Fruit fly (Drosophila melanogaster) Kc167 (cell line): ENCODE measurements around the gene CG14036.

ENCODE experiments used
- Myc ChIP-seq: fragments of >200 bp; optimal IDR thresholded peaks from 2 replicates; lab custom pipeline; 2017; ENCODE audit warnings: missing external identifiers
- Sin3A ChIP-seq: fragments of >200 bp; optimal IDR thresholded peaks from 2 replicates; lab custom pipeline; 2018; ENCODE audit warnings: missing external identifiers
- h ChIP-seq: fragments of >200 bp; optimal IDR thresholded peaks from 3 replicates; lab custom pipeline; 2018; ENCODE audit warnings: missing external identifiers
- insv ChIP-seq: fragments of >200 bp; optimal IDR thresholded peaks from 3 replicates; lab custom pipeline; 2018; ENCODE audit warnings: missing external identifiers
- psq ChIP-seq: fragments of >200 bp; optimal IDR thresholded peaks from 2 replicates; lab custom pipeline; 2017; ENCODE audit warnings: missing external identifiers
- ttk ChIP-seq: sonication (Bioruptor generic); optimal IDR thresholded peaks from 2 replicates; lab custom pipeline; 2017; ENCODE audit warnings: missing external identifiers

- no peak for TF ChIP-seq Sin3A
- no peak for TF ChIP-seq insv (lab: Kevin White, UChicago)
- no peak for TF ChIP-seq Myc
- no peak for TF ChIP-seq psq (lab: Kevin White, UChicago)
- TF ChIP-seq h (lab: Kevin White, UChicago) = no peak
- no peak for TF ChIP-seq ttk (lab: Kevin White, UChicago)
These were observed 4.8 kb downstream of the CG14036 start for dm6 chr2L:5049974-5050373.
